Worm (Caenorhabditis elegans): Measurements from ENCODE around the gene spi-1.

DNA sequence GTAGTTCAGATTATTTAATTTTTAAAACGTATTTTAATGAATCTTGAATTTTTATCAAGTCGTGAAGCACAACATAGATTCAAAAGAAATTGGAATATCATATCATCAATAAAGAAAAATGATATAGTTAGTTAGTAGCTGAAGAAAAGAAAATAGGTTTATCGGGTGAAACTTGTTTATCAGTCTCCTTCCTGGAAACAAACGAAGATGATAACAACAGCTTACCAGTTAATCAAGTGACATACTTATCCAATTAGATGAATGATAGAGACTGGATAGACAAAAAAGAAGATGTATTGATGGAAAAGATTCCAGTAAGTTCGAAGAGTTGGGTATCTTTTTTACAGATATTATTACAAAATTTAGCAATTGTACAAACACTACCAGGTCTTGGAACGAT is 46.9 kb downstream of the spi-1 start:
- no peak for TF ChIP-seq dao-5 (tag; optimal IDR thresholded peaks at IDR 0.05)
- TF ChIP-seq W03F9.2 (tag; optimal IDR thresholded peaks at IDR 0.05): no peak
